Worm (Caenorhabditis elegans) whole organism, L3 larva: ENCODE results near the gene srg-7.

Source experiments
- aly-2 ChIP-seq: fragments of 150-350 bp; optimal IDR thresholded peaks from 2 replicates; lab custom pipeline; 2014; ENCODE audit warnings: missing biosample characterization, missing genetic modification characterization
- ama-1 ChIP-seq: fragments of 150-350 bp; optimal IDR thresholded peaks from 2 replicates; lab custom pipeline; 2018
- nhr-11 ChIP-seq: fragments of 150-350 bp; optimal IDR thresholded peaks from 2 replicates; lab custom pipeline; 2014; ENCODE audit warnings: missing biosample characterization, missing genetic modification characterization
- nhr-237 ChIP-seq: fragments of 150-350 bp; optimal IDR thresholded peaks from 2 replicates; lab custom pipeline; 2014; ENCODE audit warnings: missing biosample characterization, missing genetic modification characterization
- nhr-77 ChIP-seq: fragments of 150-350 bp; optimal IDR thresholded peaks from 2 replicates; lab custom pipeline; 2014; ENCODE audit warnings: missing biosample characterization, missing genetic modification characterization
- pqm-1 ChIP-seq: fragments of 150-350 bp; optimal IDR thresholded peaks from 2 replicates; lab custom pipeline; 2017; ENCODE audit warnings: missing biosample characterization, missing genetic modification characterization, inconsistent platforms
- snpc-4 ChIP-seq: fragments of 150-350 bp; optimal IDR thresholded peaks from 2 replicates; lab custom pipeline; 2014; ENCODE audit warnings: missing biosample characterization, missing genetic modification characterization
- unc-39 ChIP-seq: sonication (generic microtip); optimal IDR thresholded peaks from 4 replicates; lab custom pipeline; 2017; ENCODE audit warnings: missing biosample characterization, missing genetic modification characterization

ce11 chrIII:6287195-6287594 lies 19.2 kb upstream of the srg-7 start, which contains the start of gene F47D12.6:
- TF ChIP-seq aly-2 (tag; lab: Kevin White, UChicago): no peak
- no peak for TF ChIP-seq nhr-237 (tag; lab: Kevin White, UChicago)
- no peak for TF ChIP-seq pqm-1 (tag; lab: Kevin White, UChicago)
- no peak for TF ChIP-seq snpc-4 (tag; lab: Kevin White, UChicago)
- no peak for TF ChIP-seq unc-39
- TF ChIP-seq nhr-11: no peak
- no peak for TF ChIP-seq ama-1 (lab: Kevin White, UChicago)
- no peak for TF ChIP-seq nhr-77
